Fruit fly (Drosophila melanogaster): ENCODE data around the gene mtSSB.
A peak's percentile ranks its signal among the peaks of the same experiment; 100 is the strongest.

The mtSSB gene

dm6 chr3R:16223252-16224037 lies 18.4 kb upstream of the mtSSB start (continued):
- TF ChIP-seq Smox (GFP tag; optimal IDR thresholded peaks at IDR 0.05) (peak; percentile 16), CG7368 (GFP tag; optimal IDR thresholded peaks at IDR 0.05) (peak; percentile 2), OdsH (GFP tag; optimal IDR thresholded peaks at IDR 0.05) (peak; percentile 70), CG10669 (GFP tag; optimal IDR thresholded peaks at IDR 0.05) (peak; percentile 79), CG8632 (GFP tag; optimal IDR thresholded peaks at IDR 0.05) (peak; percentile 61), CG6163 (GFP tag; IDR thresholded peaks at IDR 0.05) (peak; percentile 16; the same call in 1 of the 3 replicates), Lpt (GFP tag; optimal IDR thresholded peaks at IDR 0.05) (peak; percentile 70)

- TF ChIP-seq fd59A (GFP tag; optimal IDR thresholded peaks at IDR 0.05) (peak; percentile 92), pdm3 (GFP tag; optimal IDR thresholded peaks at IDR 0.05) (peak; percentile 99), Ets96B (tag; optimal IDR thresholded peaks at IDR 0.05) (peak; percentile 97), Hr38 (GFP tag; optimal IDR thresholded peaks at IDR 0.05) (peak; percentile 98), Met (GFP tag; optimal IDR thresholded peaks at IDR 0.05) (peak; percentile 97), net (GFP tag; optimal IDR thresholded peaks at IDR 0.05) (peak; percentile 96), acj6 (GFP tag; optimal IDR thresholded peaks at IDR 0.05) (peak; percentile 97), CG6792 (GFP tag; optimal IDR thresholded peaks at IDR 0.05) (peak; percentile 96), CG32006 (GFP tag; optimal IDR thresholded peaks at IDR 0.05) (peak; percentile 96), Eip78C (GFP tag) (peak; percentile 99), Hr4 (GFP tag; optimal IDR thresholded peaks at IDR 0.05) (peak; percentile 99), dac (GFP tag; optimal IDR thresholded peaks at IDR 0.05) (peak; percentile 97), CG11294 (GFP tag; IDR thresholded peaks at IDR 0.05) (peak; percentile 99), eg (GFP tag; IDR thresholded peaks at IDR 0.05) (peak; percentile 100), svp (GFP tag) (peak; percentile 99), CG10669 (GFP tag; optimal IDR thresholded peaks at IDR 0.05) (peak; percentile 97), CG8119 (GFP tag; IDR thresholded peaks at IDR 0.05) (peak; percentile 99), fd85E (GFP tag; optimal IDR thresholded peaks at IDR 0.05) (peak; percentile 88), CG10631 (GFP tag; optimal IDR thresholded peaks at IDR 0.05) (peak; percentile 94), Hr39 (GFP tag; optimal IDR thresholded peaks at IDR 0.05) (peak; percentile 98), Eip75B (GFP tag; optimal IDR thresholded peaks at IDR 0.05) (peak; percentile 98), Sox15 (GFP tag; optimal IDR thresholded peaks at IDR 0.05) (peak; percentile 89), dsx (GFP tag; optimal IDR thresholded peaks at IDR 0.05; ENCODE audit: poor library complexity, severe bottlenecking) (peak; percentile 94), Gug (GFP tag; IDR thresholded peaks at IDR 0.05) (peak; percentile 98), Blimp-1 (GFP tag; optimal IDR thresholded peaks at IDR 0.05) (peak; percentile 85), topi (GFP tag; optimal IDR thresholded peaks at IDR 0.05) (peak; percentile 96), CG16779 (tag; optimal IDR thresholded peaks at IDR 0.05) (peak; percentile 93), Sox14 (GFP tag; optimal IDR thresholded peaks at IDR 0.05) (peak; percentile 99), vri (GFP tag; optimal IDR thresholded peaks at IDR 0.05) (peak; percentile 95), CG6854 (GFP tag; optimal IDR thresholded peaks at IDR 0.05) (peak; percentile 89), OdsH (GFP tag; optimal IDR thresholded peaks at IDR 0.05) (peak; percentile 98), Eip93F (GFP tag; optimal IDR thresholded peaks at IDR 0.05) (peak; percentile 98), ss (GFP tag; optimal IDR thresholded peaks at IDR 0.05) (peak; percentile 86 to 93), Lpt (GFP tag; optimal IDR thresholded peaks at IDR 0.05) (peak; percentile 99), CG3032 (tag; optimal IDR thresholded peaks at IDR 0.05) (peak; percentile 91), achi (GFP tag; optimal IDR thresholded peaks at IDR 0.05) (peak; percentile 94), CG7368 (GFP tag; optimal IDR thresholded peaks at IDR 0.05) (peak; percentile 99), CG8632 (GFP tag; optimal IDR thresholded peaks at IDR 0.05) (peak; percentile 85), fkh (GFP tag; optimal IDR thresholded peaks at IDR 0.05) (peak; percentile 93), Sox102F (GFP tag; optimal IDR thresholded peaks at IDR 0.05) (peak; percentile 96), CG1621 (tag; optimal IDR thresholded peaks at IDR 0.05) (peak; percentile 97), CG11902 (GFP tag; optimal IDR thresholded peaks at IDR 0.05) (peak; percentile 95), esn (GFP tag; optimal IDR thresholded peaks at IDR 0.05) (peak; percentile 95), Ets21C (GFP tag; optimal IDR thresholded peaks at IDR 0.05) (peak; percentile 96), CG15336 (GFP tag; IDR thresholded peaks at IDR 0.05) (peak; percentile 99)
Measured at dm6 chr3R:16222300-16222903, 17.4 kb upstream of the mtSSB start.
